Worm (Caenorhabditis elegans) whole organism, L2 larva: ENCODE data around the gene W03G1.2.

ENCODE experiments used
- C34F6.9 ChIP-seq: fragments of 150-350 bp; optimal IDR thresholded peaks from 2 replicates; lab custom pipeline; 2014; ENCODE audit warnings: missing biosample characterization, missing genetic modification characterization
- Y55F3AM.14 ChIP-seq: fragments of 200-800 bp; sonication (Bioruptor generic); optimal IDR thresholded peaks from 2 replicates; lab custom pipeline; 2018; ENCODE audit warnings: mild to moderate bottlenecking, missing genetic modification characterization, missing compliant biosample characterization
- ZK546.5 ChIP-seq: sonication (generic microtip); optimal IDR thresholded peaks from 2 replicates; lab custom pipeline; 2017; ENCODE audit warnings: missing biosample characterization, missing genetic modification characterization
- elt-3 ChIP-seq: sonication (generic microtip); optimal IDR thresholded peaks from 2 replicates; lab custom pipeline; 2017; ENCODE audit warnings: missing biosample characterization, missing genetic modification characterization
- mab-5 ChIP-seq: fragments of 150-350 bp; optimal IDR thresholded peaks from 2 replicates; lab custom pipeline; 2014; ENCODE audit warnings: missing biosample characterization, missing genetic modification characterization
- nhr-77 ChIP-seq: fragments of 150-350 bp; optimal IDR thresholded peaks from 2 replicates; lab custom pipeline; 2014; ENCODE audit warnings: missing biosample characterization, missing genetic modification characterization
- unc-62 ChIP-seq: fragments of 150-350 bp; optimal IDR thresholded peaks from 2 replicates; lab custom pipeline; 2014; ENCODE audit warnings: missing biosample characterization, missing genetic modification reagents, missing genetic modification characterization
- ztf-11 ChIP-seq: sonication (generic microtip); optimal IDR thresholded peaks from 2 replicates; lab custom pipeline; 2017; ENCODE audit warnings: missing biosample characterization, missing genetic modification characterization

ce11 chrIV:572487-572886 lies 48.0 kb downstream of the W03G1.2 start, which contains the start of gene gex-2:
- TF ChIP-seq ztf-11 (tag; lab: Kevin White, UChicago) (no peak), elt-3 (tag; lab: Kevin White, UChicago) (no peak), ZK546.5 (no peak), C34F6.9 (tag; lab: Kevin White, UChicago) (no peak), unc-62 (GFP tag; lab: Kevin White, UChicago) (no peak), mab-5 (tag; lab: Kevin White, UChicago) (no peak), nhr-77 (tag; lab: Kevin White, UChicago) (no peak), Y55F3AM.14 (GFP tag; lab: Kevin White, UChicago) (no peak)
